Fruit fly (Drosophila melanogaster) whole organism, wandering third instar larva: ENCODE measurements around the gene CG5541.

Source experiments
- Abd-B ChIP-seq: fragments of >200 bp; optimal IDR thresholded peaks from 2 replicates; lab custom pipeline; 2017; ENCODE audit warnings: missing biosample characterization, missing genetic modification characterization
- CG32264 ChIP-seq: fragments of 200-800 bp; sonication (Bioruptor generic); optimal IDR thresholded peaks from 2 replicates; lab custom pipeline; 2016; ENCODE audit warnings: missing biosample characterization, missing genetic modification characterization
- CG9705 ChIP-seq: fragments of 200-800 bp; sonication (Bioruptor generic); optimal IDR thresholded peaks from 2 replicates; lab custom pipeline; 2018; ENCODE audit warnings: missing biosample characterization, mild to moderate bottlenecking, missing genetic modification characterization
- CrebA ChIP-seq: fragments of 200-800 bp; sonication (Bioruptor generic); optimal IDR thresholded peaks from 2 replicates; lab custom pipeline; 2016; ENCODE audit warnings: missing biosample characterization, mild to moderate bottlenecking, missing genetic modification characterization, borderline replicate concordance
- Dfd ChIP-seq: fragments of >200 bp; optimal IDR thresholded peaks from 2 replicates; lab custom pipeline; 2017; ENCODE audit warnings: missing biosample characterization, missing genetic modification characterization
- GATAd ChIP-seq: sonication (Bioruptor generic); optimal IDR thresholded peaks from 2 replicates; lab custom pipeline; 2016; ENCODE audit warnings: missing biosample characterization, missing genetic modification characterization
- HLH106 ChIP-seq: fragments of 200-800 bp; optimal IDR thresholded peaks from 3 replicates; lab custom pipeline; 2019; ENCODE audit warnings: missing biosample characterization, mild to moderate bottlenecking, missing genetic modification characterization, moderate library complexity
- Hnf4 ChIP-seq: fragments of 200-800 bp; sonication (Bioruptor generic); optimal IDR thresholded peaks from 2 replicates; lab custom pipeline; 2016; ENCODE audit warnings: missing biosample characterization, mild to moderate bottlenecking, missing genetic modification characterization
- Hr78 ChIP-seq: fragments of >200 bp; optimal IDR thresholded peaks from 2 replicates; lab custom pipeline; 2017; ENCODE audit warnings: missing biosample characterization, missing genetic modification characterization
- Hr83 ChIP-seq: fragments of 200-300 bp; sonication (Bioruptor generic); optimal IDR thresholded peaks from 2 replicates; lab custom pipeline; 2016; ENCODE audit warnings: missing biosample characterization, mild to moderate bottlenecking, missing genetic modification characterization, moderate library complexity; ENCODE audit not compliant: poor library complexity, severe bottlenecking
- Jra ChIP-seq: sonication (Bioruptor generic); optimal IDR thresholded peaks from 2 replicates; lab custom pipeline; 2016; ENCODE audit warnings: missing biosample characterization, missing genetic modification characterization
- Mio ChIP-seq: sonication (Bioruptor generic); optimal IDR thresholded peaks from 2 replicates; lab custom pipeline; 2016; ENCODE audit warnings: missing biosample characterization, missing genetic modification characterization
- Myc ChIP-seq: fragments of >200 bp; optimal IDR thresholded peaks from 2 replicates; lab custom pipeline; 2017
- N ChIP-seq: fragments of >200 bp; optimal IDR thresholded peaks from 2 replicates; lab custom pipeline; 2018; ENCODE audit warnings: missing biosample characterization, missing external identifiers, missing genetic modification characterization
- OdsH ChIP-seq: fragments of 200-800 bp; sonication (Bioruptor generic); optimal IDR thresholded peaks from 2 replicates; lab custom pipeline; 2016; ENCODE audit warnings: missing biosample characterization, mild to moderate bottlenecking, missing genetic modification characterization
- Rel ChIP-seq, 2 experiments: fragments of 200-800 bp; sonication (Bioruptor generic) in 1 of 2; optimal IDR thresholded peaks; 2 replicates in 1 of 2; 3 replicates in 1 of 2; lab custom pipeline; 2016 to 2019; ENCODE audit warnings: mild to moderate bottlenecking in 2 of 2, missing biosample characterization in 2 of 2, missing genetic modification characterization in 2 of 2, moderate library complexity in 1 of 2
- Sp1 ChIP-seq: fragments of 200-800 bp; sonication (Bioruptor generic); optimal IDR thresholded peaks from 3 replicates; lab custom pipeline; 2019; ENCODE audit warnings: missing biosample characterization, mild to moderate bottlenecking, missing genetic modification characterization, moderate library complexity
- Vsx2 ChIP-seq: fragments of 200-300, 225-300 bp; sonication (Bioruptor generic); optimal IDR thresholded peaks from 2 replicates; lab custom pipeline; 2018; ENCODE audit warnings: missing biosample characterization, missing genetic modification characterization; ENCODE audit not compliant: partially characterized antibody
- br ChIP-seq: fragments of 200-800 bp; sonication (Bioruptor generic); optimal IDR thresholded peaks from 2 replicates; lab custom pipeline; 2016; ENCODE audit warnings: missing biosample characterization, missing genetic modification characterization
- brk ChIP-seq: fragments of 200-800 bp; sonication (Bioruptor generic); optimal IDR thresholded peaks from 2 replicates; lab custom pipeline; 2016; ENCODE audit warnings: missing biosample characterization, mild to moderate bottlenecking, missing genetic modification characterization
- dmrt93B ChIP-seq: fragments of 200-800 bp; sonication (Bioruptor generic); optimal IDR thresholded peaks from 2 replicates; lab custom pipeline; 2018; ENCODE audit warnings: missing biosample characterization, mild to moderate bottlenecking, missing genetic modification characterization
- dsf ChIP-seq: sonication (Bioruptor generic); optimal IDR thresholded peaks from 2 replicates; lab custom pipeline; 2016; ENCODE audit warnings: missing biosample characterization, missing genetic modification characterization, borderline replicate concordance
- ey ChIP-seq: fragments of 200-800 bp; sonication (Bioruptor generic); optimal IDR thresholded peaks from 2 replicates; lab custom pipeline; 2016; ENCODE audit warnings: missing biosample characterization, missing genetic modification characterization
- foxo ChIP-seq, 2 experiments: fragments of 200-800 bp; sonication (Bioruptor generic); optimal IDR thresholded peaks; 2 replicates in 1 of 2; 3 replicates in 1 of 2; lab custom pipeline; 2016 to 2017; ENCODE audit warnings: missing biosample characterization in 2 of 2, missing genetic modification characterization in 2 of 2
- fru ChIP-seq: fragments of 200-800 bp; sonication (Bioruptor generic); optimal IDR thresholded peaks from 3 replicates; lab custom pipeline; 2016; ENCODE audit warnings: missing biosample characterization, mild to moderate bottlenecking, missing genetic modification characterization
- h ChIP-seq: fragments of 200-800 bp; sonication (Bioruptor generic); optimal IDR thresholded peaks from 3 replicates; lab custom pipeline; 2016; ENCODE audit warnings: missing biosample characterization, mild to moderate bottlenecking, missing genetic modification characterization
- jim ChIP-seq: fragments of 175-275, 200-325 bp; sonication (Bioruptor generic); optimal IDR thresholded peaks from 2 replicates; lab custom pipeline; 2016; ENCODE audit warnings: missing biosample characterization, mild to moderate bottlenecking, missing genetic modification characterization
- lola ChIP-seq: fragments of >200 bp; optimal IDR thresholded peaks from 2 replicates; lab custom pipeline; 2017; ENCODE audit warnings: missing biosample characterization, missing genetic modification characterization
- pan ChIP-seq: fragments of >200 bp; optimal IDR thresholded peaks from 2 replicates; lab custom pipeline; 2017
- psq ChIP-seq: fragments of 200-800 bp; sonication (Bioruptor generic); optimal IDR thresholded peaks from 3 replicates; lab custom pipeline; 2017; ENCODE audit warnings: missing biosample characterization, mild to moderate bottlenecking, missing genetic modification characterization, moderate library complexity
- rgr ChIP-seq: fragments of 200-800 bp; sonication (Bioruptor generic); optimal IDR thresholded peaks from 3 replicates; lab custom pipeline; 2016; ENCODE audit warnings: missing biosample characterization, mild to moderate bottlenecking, missing genetic modification characterization
- sage ChIP-seq: fragments of 200-800 bp; sonication (Bioruptor generic); optimal IDR thresholded peaks from 2 replicates; lab custom pipeline; 2016; ENCODE audit warnings: missing biosample characterization, mild to moderate bottlenecking, missing genetic modification characterization
- sv ChIP-seq: fragments of 200-800 bp; sonication (Bioruptor generic); optimal IDR thresholded peaks from 3 replicates; lab custom pipeline; 2016; ENCODE audit warnings: missing biosample characterization, missing genetic modification characterization
- tai ChIP-seq: sonication (Bioruptor generic); optimal IDR thresholded peaks from 2 replicates; lab custom pipeline; 2016; ENCODE audit warnings: missing biosample characterization, missing genetic modification characterization
- usp ChIP-seq: fragments of >200 bp; optimal IDR thresholded peaks from 2 replicates; lab custom pipeline; 2017; ENCODE audit warnings: missing biosample characterization, missing genetic modification characterization
- woc ChIP-seq: sonication (Bioruptor generic); optimal IDR thresholded peaks from 2 replicates; lab custom pipeline; 2016; ENCODE audit warnings: missing biosample characterization, mild to moderate bottlenecking, missing genetic modification characterization

CG5541 gene

DNA sequence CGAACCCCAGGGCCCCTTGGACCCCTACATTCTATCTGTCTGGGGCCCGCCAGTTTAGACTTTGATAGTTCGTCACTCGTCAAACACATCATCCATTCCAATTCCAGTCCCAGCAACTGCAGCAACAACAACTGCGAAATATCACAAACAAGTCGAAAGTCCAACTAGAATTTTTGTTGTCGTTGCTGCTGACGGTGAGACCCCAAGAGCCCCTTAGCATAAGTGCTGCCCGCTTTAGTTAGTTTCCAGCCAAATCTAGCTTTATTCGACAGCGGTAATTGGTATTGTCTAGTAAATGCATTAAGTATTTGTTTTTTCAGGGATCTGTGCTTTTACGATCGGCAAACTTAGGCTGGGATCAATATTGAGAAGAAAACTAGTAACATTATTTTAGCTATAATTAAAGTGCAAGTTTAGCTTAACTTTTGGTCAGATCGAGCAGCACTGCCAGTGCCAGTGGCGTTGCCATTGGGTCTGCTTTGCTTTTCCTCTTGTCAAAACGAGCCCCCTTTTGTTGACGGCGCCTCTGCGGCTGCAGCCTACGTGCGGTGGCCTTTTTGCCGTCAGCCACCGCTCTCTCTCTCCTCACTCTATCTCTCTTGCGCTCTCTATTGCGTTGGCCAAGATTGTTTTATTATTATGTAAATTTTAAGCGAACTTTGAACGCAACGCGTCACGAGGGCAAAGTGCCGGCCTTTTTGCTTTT, 30.9 kb downstream of the CG5541 start:
- peak; percentile 70 for TF ChIP-seq Jra (GFP tag; lab: Kevin White, UChicago)
- TF ChIP-seq brk, result peak; percentile 65
- peak; percentile 95 for TF ChIP-seq Myc (lab: Kevin White, UChicago)
- TF ChIP-seq Sp1 (GFP tag; lab: Kevin White, UChicago), result peak; percentile 76
- peak; percentile 65 for TF ChIP-seq psq (GFP tag; lab: Kevin White, UChicago)
- peak; percentile 91 for TF ChIP-seq sv
- no peak for TF ChIP-seq Dfd (GFP tag; lab: Kevin White, UChicago)
- TF ChIP-seq OdsH (GFP tag; lab: Kevin White, UChicago), result peak; percentile 72
- TF ChIP-seq GATAd (GFP tag; lab: Kevin White, UChicago), result peak; percentile 50
- no peak for TF ChIP-seq dsf (GFP tag; lab: Kevin White, UChicago)
- TF ChIP-seq rgr (GFP tag; lab: Kevin White, UChicago), result peak; percentile 85
- no peak for TF ChIP-seq pan (lab: Kevin White, UChicago)
- peak; percentile 90 for TF ChIP-seq fru (GFP tag; lab: Kevin White, UChicago)
- TF ChIP-seq CrebA, result no peak
- TF ChIP-seq CG32264 (GFP tag; lab: Kevin White, UChicago), result peak; percentile 10
- TF ChIP-seq N (GFP tag; lab: Kevin White, UChicago), result no peak
- TF ChIP-seq woc (GFP tag; lab: Kevin White, UChicago), result peak; percentile 87
- peak; percentile 47 for TF ChIP-seq CG9705 (GFP tag; lab: Kevin White, UChicago)
- TF ChIP-seq Hr78 (GFP tag; lab: Kevin White, UChicago), result no peak
- TF ChIP-seq ey (GFP tag; lab: Kevin White, UChicago), result peak; percentile 85
- TF ChIP-seq h (GFP tag; lab: Kevin White, UChicago), result peak; percentile 86
- TF ChIP-seq Hnf4 (GFP tag; lab: Kevin White, UChicago), result peak; percentile 87
- no peak for TF ChIP-seq lola (GFP tag; lab: Kevin White, UChicago)
- TF ChIP-seq Hr83 (GFP tag; lab: Kevin White, UChicago), result peak; percentile 64
- peak; percentile 49 for TF ChIP-seq dmrt93B (GFP tag; lab: Kevin White, UChicago)
- TF ChIP-seq sage (GFP tag; lab: Kevin White, UChicago), result no peak
- peak; percentile 31 for TF ChIP-seq Mio (GFP tag; lab: Kevin White, UChicago)
- no peak for TF ChIP-seq Vsx2
- peak; percentile 88 for TF ChIP-seq br (GFP tag; lab: Kevin White, UChicago)
- TF ChIP-seq HLH106 (tag; lab: Kevin White, UChicago), result peak; percentile 70
- TF ChIP-seq Abd-B (GFP tag; lab: Kevin White, UChicago), result no peak
- peak in 1 of 2 experiments; percentile 90 for TF ChIP-seq foxo (GFP tag; optimal IDR thresholded peaks at IDR 0.05; lab: Kevin White, UChicago)
- TF ChIP-seq tai (GFP tag; lab: Kevin White, UChicago), result peak; percentile 70
- no peak for TF ChIP-seq usp (GFP tag; lab: Kevin White, UChicago)
- peak; percentile 56 for TF ChIP-seq jim (GFP tag; lab: Kevin White, UChicago)

DNA sequence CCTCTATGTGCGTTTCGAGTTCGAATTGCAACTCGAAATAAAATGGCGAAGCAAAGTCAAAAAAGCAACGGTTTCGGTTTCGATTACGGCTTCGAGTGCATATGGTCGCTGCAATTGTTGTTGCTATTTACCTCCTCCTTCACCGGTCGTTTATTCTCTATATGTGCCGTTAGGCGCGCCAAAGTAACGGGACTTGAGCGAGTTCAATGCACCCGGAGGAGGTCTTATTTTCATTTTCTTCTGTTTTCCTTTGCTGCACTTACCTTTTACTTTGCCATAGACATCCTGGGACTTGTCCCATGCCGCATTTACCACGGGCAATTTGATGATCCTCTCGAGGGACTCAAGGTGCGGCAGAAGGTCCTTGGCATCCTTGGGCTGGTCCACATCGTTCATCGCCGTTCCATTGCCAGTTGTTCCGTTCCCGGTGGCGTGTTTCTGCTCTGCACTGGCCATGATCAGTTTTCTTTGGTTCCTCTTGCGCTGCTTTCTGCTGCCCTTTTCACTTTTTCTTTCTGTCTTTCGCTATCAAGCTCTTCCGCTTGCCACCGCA, 31.6 kb downstream of the CG5541 start:
- no peak for TF ChIP-seq ey (GFP tag; lab: Kevin White, UChicago)
- TF ChIP-seq Dfd (GFP tag; lab: Kevin White, UChicago), result no peak
- no peak for TF ChIP-seq CG32264 (GFP tag; lab: Kevin White, UChicago)
- TF ChIP-seq Hr78 (GFP tag; lab: Kevin White, UChicago), result no peak
- no peak for TF ChIP-seq Rel (GFP tag; optimal IDR thresholded peaks at IDR 0.05; lab: Kevin White, UChicago)
- no peak for TF ChIP-seq Rel (tag; optimal IDR thresholded peaks at IDR 0.05; lab: Kevin White, UChicago)
- no peak for TF ChIP-seq CG9705 (GFP tag; lab: Kevin White, UChicago)
- TF ChIP-seq dsf (GFP tag; lab: Kevin White, UChicago), result no peak
- TF ChIP-seq Myc (lab: Kevin White, UChicago), result no peak
- TF ChIP-seq br (GFP tag; lab: Kevin White, UChicago), result no peak
- no peak for TF ChIP-seq dmrt93B (GFP tag; lab: Kevin White, UChicago)
- TF ChIP-seq Abd-B (GFP tag; lab: Kevin White, UChicago), result no peak
- no peak for TF ChIP-seq h (GFP tag; lab: Kevin White, UChicago)
- TF ChIP-seq GATAd (GFP tag; lab: Kevin White, UChicago), result no peak
- no peak for TF ChIP-seq lola (GFP tag; lab: Kevin White, UChicago)
- no peak for TF ChIP-seq HLH106 (tag; lab: Kevin White, UChicago)
- TF ChIP-seq brk, result no peak
